Fruit fly (Drosophila melanogaster): ENCODE results near the gene Pak3.

The Pak3 gene

dm6 chr3R:16423323-16423722 is 30.3 kb downstream of the Pak3 start:
- TF ChIP-seq CG11247 (GFP tag; IDR thresholded peaks at IDR 0.05) (no peak), ab (GFP tag; optimal IDR thresholded peaks at IDR 0.05) (no peak), CG14710 (tag; optimal IDR thresholded peaks at IDR 0.05) (no peak), twi (tag; optimal IDR thresholded peaks at IDR 0.05) (peak; percentile 10), pfk (GFP tag; optimal IDR thresholded peaks at IDR 0.05) (peak; percentile 88), CG13296 (GFP tag; optimal IDR thresholded peaks at IDR 0.05) (no peak), CG31224 (GFP tag; IDR thresholded peaks at IDR 0.05) (no peak), CG2129 (GFP tag; IDR thresholded peaks at IDR 0.05; ENCODE audit: partially characterized antibody) (no peak), CG12104 (GFP tag; optimal IDR thresholded peaks at IDR 0.05) (no peak), dm (GFP tag; optimal IDR thresholded peaks at IDR 0.05) (no peak), pzg (GFP tag; optimal IDR thresholded peaks at IDR 0.05) (no peak), Dip3 (GFP tag; optimal IDR thresholded peaks at IDR 0.05) (no peak), CG2202 (tag; optimal IDR thresholded peaks at IDR 0.05) (no peak), nom (GFP tag; optimal IDR thresholded peaks at IDR 0.05) (peak; percentile 37), CG9215 (GFP tag; IDR thresholded peaks at IDR 0.05) (no peak), tin (GFP tag; optimal IDR thresholded peaks at IDR 0.05) (no peak), z (GFP tag; IDR thresholded peaks at IDR 0.05) (peak; percentile 98), pros (GFP tag; optimal IDR thresholded peaks at IDR 0.05) (peak; percentile 74), seq (GFP tag; IDR thresholded peaks at IDR 0.05) (peak; percentile 78; the same call in 1 of the 2 replicates), CG8924 (tag; optimal IDR thresholded peaks at IDR 0.05) (peak; percentile 23), CG32532 (GFP tag; IDR thresholded peaks at IDR 0.05) (no peak), CG32767 (GFP tag; IDR thresholded peaks at IDR 0.05) (no peak), Jarid2 (GFP tag; optimal IDR thresholded peaks at IDR 0.05) (no peak), tna (GFP tag; IDR thresholded peaks at IDR 0.05; ENCODE audit: partially characterized antibody) (peak; percentile 52; the same call in 1 of the 2 replicates), CG2875 (GFP tag; optimal IDR thresholded peaks at IDR 0.05) (no peak), crol (GFP tag; IDR thresholded peaks at IDR 0.05) (0 out of 2 replicates have a peak, but pooled peaks have one; percentile 19), btn (GFP tag; optimal IDR thresholded peaks at IDR 0.05) (no peak), B-H1 (GFP tag; IDR thresholded peaks at IDR 0.05) (no peak), Opbp (GFP tag; IDR thresholded peaks at IDR 0.05; ENCODE audit: partially characterized antibody) (0 out of 3 replicates have a peak, but pooled peaks have one; percentile 30), Rfx (GFP tag; IDR thresholded peaks at IDR 0.05) (peak; percentile 42; the same call in 1 of the 2 replicates), phol (tag; optimal IDR thresholded peaks at IDR 0.05) (peak; percentile 12), CG10462 (GFP tag; optimal IDR thresholded peaks at IDR 0.05) (no peak), Myb (GFP tag; optimal IDR thresholded peaks at IDR 0.05) (no peak), Dfd (GFP tag; optimal IDR thresholded peaks at IDR 0.05) (no peak), da (GFP tag; optimal IDR thresholded peaks at IDR 0.05) (no peak), Mrtf (GFP tag; IDR thresholded peaks at IDR 0.05) (no peak), CG15514 (GFP tag; optimal IDR thresholded peaks at IDR 0.05) (no peak), al (GFP tag; IDR thresholded peaks at IDR 0.05) (no peak), CG3281 (GFP tag; optimal IDR thresholded peaks at IDR 0.05) (no peak), CG4730 (GFP tag; IDR thresholded peaks at IDR 0.05) (no peak), zf30C (GFP tag; optimal IDR thresholded peaks at IDR 0.05) (no peak), cato (GFP tag; optimal IDR thresholded peaks at IDR 0.05; ENCODE audit: borderline replicate concordance) (no peak), CG4360 (GFP tag; IDR thresholded peaks at IDR 0.05) (peak; percentile 98), CG7987 (GFP tag; optimal IDR thresholded peaks at IDR 0.05) (no peak), CG10147 (GFP tag; optimal IDR thresholded peaks at IDR 0.05) (no peak), wek (GFP tag; optimal IDR thresholded peaks at IDR 0.05) (no peak), Fer3 (tag; optimal IDR thresholded peaks at IDR 0.05) (no peak), hbn (GFP tag; IDR thresholded peaks at IDR 0.05; ENCODE audit: partially characterized antibody) (no peak), luna (GFP tag; optimal IDR thresholded peaks at IDR 0.05) (no peak), CG7556 (GFP tag; optimal IDR thresholded peaks at IDR 0.05) (no peak), Nf-YA (GFP tag; IDR thresholded peaks at IDR 0.05) (no peak)
